Worm (Caenorhabditis elegans) whole organism, mixed stage, embryonic: ENCODE measurements around the gene dhs-14.

Experiments
- M03D4.4 ChIP-seq: sonication (generic microtip); optimal IDR thresholded peaks from 2 replicates; lab custom pipeline; 2017; ENCODE audit warnings: mild to moderate bottlenecking, missing genetic modification characterization, missing compliant biosample characterization
- bed-3 ChIP-seq: fragments of 200-800 bp; sonication (Bioruptor generic); optimal IDR thresholded peaks from 3 replicates; lab custom pipeline; 2018; ENCODE audit warnings: mild to moderate bottlenecking, missing genetic modification characterization, moderate library complexity, missing compliant biosample characterization
- blmp-1 ChIP-seq: fragments of 150-350 bp; optimal IDR thresholded peaks from 2 replicates; lab custom pipeline; 2014; ENCODE audit warnings: missing biosample characterization, missing genetic modification characterization
- ceh-39 ChIP-seq: fragments of 150-350 bp; optimal IDR thresholded peaks from 2 replicates; lab custom pipeline; 2014; ENCODE audit warnings: missing biosample characterization, missing genetic modification characterization
- ceh-43 ChIP-seq: fragments of 200-800 bp; sonication (Bioruptor generic); optimal IDR thresholded peaks from 2 replicates; lab custom pipeline; 2018; ENCODE audit warnings: mild to moderate bottlenecking, missing genetic modification characterization, moderate library complexity, missing compliant biosample characterization
- ceh-83 ChIP-seq: fragments of 200-800 bp; sonication (Bioruptor generic); optimal IDR thresholded peaks from 2 replicates; lab custom pipeline; 2018; ENCODE audit warnings: mild to moderate bottlenecking, missing genetic modification characterization, missing compliant biosample characterization
- ces-1 ChIP-seq: fragments of 150-350 bp; optimal IDR thresholded peaks from 2 replicates; lab custom pipeline; 2014; ENCODE audit warnings: missing biosample characterization, missing genetic modification reagents, missing genetic modification characterization
- cnd-1 ChIP-seq: fragments of 200-800 bp; sonication (Bioruptor generic); optimal IDR thresholded peaks from 2 replicates; lab custom pipeline; 2018; ENCODE audit warnings: mild to moderate bottlenecking, missing genetic modification characterization, missing compliant biosample characterization
- drap-1 ChIP-seq: fragments of 200-800 bp; sonication (Bioruptor generic); optimal IDR thresholded peaks from 3 replicates; lab custom pipeline; 2018; ENCODE audit warnings: mild to moderate bottlenecking, missing genetic modification characterization, missing compliant biosample characterization
- elt-1 ChIP-seq: sonication (generic microtip); optimal IDR thresholded peaks from 2 replicates; lab custom pipeline; 2017; ENCODE audit warnings: missing genetic modification characterization, mild to moderate bottlenecking, missing compliant biosample characterization, antibody characterized with exemption, moderate library complexity, borderline replicate concordance; ENCODE audit not compliant: insufficient read depth
- elt-3 ChIP-seq: fragments of 150-350 bp; optimal IDR thresholded peaks from 2 replicates; lab custom pipeline; 2014; ENCODE audit warnings: missing biosample characterization, missing genetic modification characterization
- flh-1 ChIP-seq: fragments of 200-800 bp; sonication (Bioruptor generic); optimal IDR thresholded peaks from 2 replicates; lab custom pipeline; 2018; ENCODE audit warnings: mild to moderate bottlenecking, missing genetic modification characterization, moderate library complexity, missing compliant biosample characterization
- ham-2 ChIP-seq: fragments of 200-800 bp; sonication (Bioruptor generic); optimal IDR thresholded peaks from 2 replicates; lab custom pipeline; 2018; ENCODE audit warnings: mild to moderate bottlenecking, missing genetic modification characterization, missing compliant biosample characterization
- hlh-1 ChIP-seq: fragments of 150-350 bp; optimal IDR thresholded peaks from 2 replicates; lab custom pipeline; 2014; ENCODE audit warnings: missing biosample characterization, missing genetic modification reagents, missing genetic modification characterization
- lin-32 ChIP-seq: fragments of 200-800 bp; sonication (Bioruptor generic); optimal IDR thresholded peaks from 2 replicates; lab custom pipeline; 2018; ENCODE audit warnings: mild to moderate bottlenecking, missing genetic modification characterization, missing compliant biosample characterization
- lsy-2 ChIP-seq: fragments of 150-350 bp; optimal IDR thresholded peaks from 2 replicates; lab custom pipeline; 2014; ENCODE audit warnings: missing biosample characterization, missing genetic modification characterization
- mab-5 ChIP-seq: fragments of 150-350 bp; optimal IDR thresholded peaks from 2 replicates; lab custom pipeline; 2014; ENCODE audit warnings: missing biosample characterization, missing genetic modification characterization
- mep-1 ChIP-seq: fragments of 150-350 bp; optimal IDR thresholded peaks from 2 replicates; lab custom pipeline; 2017; ENCODE audit warnings: missing biosample characterization, missing genetic modification reagents, missing genetic modification characterization, inconsistent platforms
- mls-2 ChIP-seq: sonication (generic microtip); optimal IDR thresholded peaks from 2 replicates; lab custom pipeline; 2016; ENCODE audit warnings: mild to moderate bottlenecking, missing genetic modification characterization, moderate library complexity, missing compliant biosample characterization
- nhr-12 ChIP-seq: fragments of 150-350 bp; optimal IDR thresholded peaks from 2 replicates; lab custom pipeline; 2014; ENCODE audit warnings: missing biosample characterization, missing genetic modification characterization
- nhr-2 ChIP-seq: fragments of 150-350 bp; optimal IDR thresholded peaks from 2 replicates; lab custom pipeline; 2014; ENCODE audit warnings: missing biosample characterization, missing genetic modification characterization
- nhr-28 ChIP-seq: fragments of 150-350 bp; optimal IDR thresholded peaks from 2 replicates; lab custom pipeline; 2014; ENCODE audit warnings: missing biosample characterization, missing genetic modification characterization
- nhr-76 ChIP-seq: sonication (generic microtip); optimal IDR thresholded peaks from 2 replicates; lab custom pipeline; 2017; ENCODE audit warnings: missing biosample characterization, missing genetic modification characterization
- pha-4 ChIP-seq: fragments of 150-350 bp; optimal IDR thresholded peaks from 2 replicates; lab custom pipeline; 2018; ENCODE audit warnings: missing biosample characterization, missing genetic modification reagents, missing genetic modification characterization
- sem-2 ChIP-seq: fragments of 200-800 bp; sonication (Bioruptor generic); optimal IDR thresholded peaks from 2 replicates; lab custom pipeline; 2018; ENCODE audit warnings: mild to moderate bottlenecking, missing genetic modification characterization, missing compliant biosample characterization
- snpc-4 ChIP-seq: fragments of 150-350 bp; optimal IDR thresholded peaks from 2 replicates; lab custom pipeline; 2014; ENCODE audit warnings: missing biosample characterization, missing genetic modification characterization
- sptf-1 ChIP-seq: sonication (generic microtip); optimal IDR thresholded peaks from 2 replicates; lab custom pipeline; 2017; ENCODE audit warnings: mild to moderate bottlenecking, missing genetic modification characterization, moderate library complexity, missing compliant biosample characterization
- tbx-8 ChIP-seq: fragments of 200-800 bp; sonication (Bioruptor generic); optimal IDR thresholded peaks from 2 replicates; lab custom pipeline; 2018; ENCODE audit warnings: mild to moderate bottlenecking, missing genetic modification characterization, moderate library complexity, missing compliant biosample characterization
- unc-120 ChIP-seq: sonication (generic microtip); optimal IDR thresholded peaks from 2 replicates; lab custom pipeline; 2017; ENCODE audit warnings: missing genetic modification characterization, missing compliant biosample characterization; ENCODE audit not compliant: poor library complexity, severe bottlenecking
- unc-39 ChIP-seq: fragments of 150-350 bp; optimal IDR thresholded peaks from 2 replicates; lab custom pipeline; 2014; ENCODE audit warnings: missing biosample characterization, missing genetic modification characterization
- unc-62 ChIP-seq: fragments of 150-350 bp; optimal IDR thresholded peaks from 2 replicates; lab custom pipeline; 2014; ENCODE audit warnings: missing biosample characterization, missing genetic modification reagents, missing genetic modification characterization
- zip-8 ChIP-seq: fragments of 150-350 bp; optimal IDR thresholded peaks from 2 replicates; lab custom pipeline; 2014; ENCODE audit warnings: missing biosample characterization, missing genetic modification characterization
- ztf-11 ChIP-seq: fragments of 150-350 bp; optimal IDR thresholded peaks from 2 replicates; lab custom pipeline; 2014; ENCODE audit warnings: missing biosample characterization, missing genetic modification characterization

Gene dhs-14

ce11 chrV:2739607-2740006 lies 25.4 kb downstream of the dhs-14 start:
- TF ChIP-seq mep-1 (tag; lab: Kevin White, UChicago): no peak
- TF ChIP-seq blmp-1 (tag; lab: Kevin White, UChicago): no peak
- no peak for TF ChIP-seq ces-1
- TF ChIP-seq unc-62: no peak
- TF ChIP-seq cnd-1: no peak
- TF ChIP-seq bed-3 (GFP tag; lab: Kevin White, UChicago): no peak
- TF ChIP-seq nhr-12 (tag; lab: Kevin White, UChicago): no peak
- no peak for TF ChIP-seq elt-1 (tag; lab: Kevin White, UChicago)
- TF ChIP-seq hlh-1 (tag; lab: Kevin White, UChicago): no peak
- no peak for TF ChIP-seq M03D4.4 (tag; lab: Kevin White, UChicago)
- no peak for TF ChIP-seq ham-2 (GFP tag; lab: Kevin White, UChicago)
- TF ChIP-seq ceh-83 (GFP tag; lab: Kevin White, UChicago): no peak
- TF ChIP-seq unc-39: no peak
- no peak for TF ChIP-seq sem-2 (GFP tag; lab: Kevin White, UChicago)
- TF ChIP-seq flh-1 (GFP tag; lab: Kevin White, UChicago): no peak
- no peak for TF ChIP-seq ceh-43 (GFP tag; lab: Kevin White, UChicago)
- no peak for TF ChIP-seq nhr-28 (tag; lab: Kevin White, UChicago)
- no peak for TF ChIP-seq lin-32 (GFP tag; lab: Kevin White, UChicago)
- no peak for TF ChIP-seq ztf-11 (tag; lab: Kevin White, UChicago)

DNA sequence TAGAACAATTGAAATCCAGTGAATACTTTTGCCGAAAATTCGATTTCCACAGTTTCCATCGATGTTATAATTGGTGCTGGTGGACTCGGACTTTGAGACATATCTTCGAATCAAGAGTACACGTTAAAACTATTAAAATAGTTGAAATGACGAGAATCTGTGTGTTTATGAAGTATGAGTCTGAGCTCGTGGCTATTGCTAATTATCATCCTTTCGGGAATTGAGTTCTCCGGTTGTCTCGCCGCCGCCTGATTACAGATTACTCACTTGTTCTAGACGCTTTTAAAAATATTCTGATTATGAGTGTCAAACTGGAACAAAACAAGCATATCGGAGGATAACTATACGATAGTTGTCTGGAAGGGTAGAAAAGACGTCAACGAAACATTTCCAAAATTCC lies 26.8 kb downstream of the dhs-14 start, which contains the start of gene srg-56:
TSS of gene srg-56 (minus strand) at position 101 of the 400 bp plus-strand sequence.
- TF ChIP-seq unc-62: no peak
- TF ChIP-seq flh-1 (GFP tag; lab: Kevin White, UChicago): no peak
- no peak for TF ChIP-seq ztf-11 (tag; lab: Kevin White, UChicago)
- no peak for TF ChIP-seq ceh-39 (tag; lab: Kevin White, UChicago)
- no peak for TF ChIP-seq pha-4
- TF ChIP-seq ceh-43 (GFP tag; lab: Kevin White, UChicago): no peak
- TF ChIP-seq unc-120 (tag; lab: Kevin White, UChicago): no peak
- TF ChIP-seq drap-1 (GFP tag; lab: Kevin White, UChicago): no peak
- TF ChIP-seq blmp-1 (tag; lab: Kevin White, UChicago): no peak
- no peak for TF ChIP-seq snpc-4 (tag; lab: Kevin White, UChicago)
- TF ChIP-seq tbx-8 (GFP tag; lab: Kevin White, UChicago): no peak
- TF ChIP-seq sem-2 (GFP tag; lab: Kevin White, UChicago): no peak

DNA sequence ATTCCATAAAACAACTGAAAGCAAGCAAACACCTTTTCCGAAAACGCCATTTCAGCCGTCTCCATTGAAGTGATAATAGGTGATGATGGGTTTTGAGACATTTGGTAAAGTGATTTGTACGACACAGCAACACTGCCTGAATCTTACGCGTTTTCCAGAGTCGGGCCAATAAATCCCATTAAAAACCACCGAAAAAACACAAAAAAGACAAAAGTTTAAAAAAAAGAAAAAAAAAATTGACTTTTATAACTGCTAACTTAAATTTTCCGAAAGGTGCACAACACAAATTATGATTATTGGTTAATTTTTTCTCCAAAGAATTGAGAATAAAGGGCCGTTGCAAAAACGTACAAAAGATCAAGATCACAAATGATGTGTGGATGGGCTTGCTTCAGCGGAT lies 30.6 kb downstream of the dhs-14 start, which contains the start of gene srg-57:
TSS of gene srg-57 (minus strand) at position 101 of the 400 bp plus-strand sequence.
- TF ChIP-seq nhr-2 (tag; lab: Kevin White, UChicago) (no peak), nhr-76 (tag; lab: Kevin White, UChicago) (no peak), mep-1 (tag; lab: Kevin White, UChicago) (no peak), unc-62 (no peak), unc-39 (no peak), flh-1 (GFP tag; lab: Kevin White, UChicago) (no peak), cnd-1 (no peak), drap-1 (GFP tag; lab: Kevin White, UChicago) (no peak), unc-120 (tag; lab: Kevin White, UChicago) (no peak), lin-32 (GFP tag; lab: Kevin White, UChicago) (no peak), ham-2 (GFP tag; lab: Kevin White, UChicago) (no peak), ces-1 (no peak)

DNA sequence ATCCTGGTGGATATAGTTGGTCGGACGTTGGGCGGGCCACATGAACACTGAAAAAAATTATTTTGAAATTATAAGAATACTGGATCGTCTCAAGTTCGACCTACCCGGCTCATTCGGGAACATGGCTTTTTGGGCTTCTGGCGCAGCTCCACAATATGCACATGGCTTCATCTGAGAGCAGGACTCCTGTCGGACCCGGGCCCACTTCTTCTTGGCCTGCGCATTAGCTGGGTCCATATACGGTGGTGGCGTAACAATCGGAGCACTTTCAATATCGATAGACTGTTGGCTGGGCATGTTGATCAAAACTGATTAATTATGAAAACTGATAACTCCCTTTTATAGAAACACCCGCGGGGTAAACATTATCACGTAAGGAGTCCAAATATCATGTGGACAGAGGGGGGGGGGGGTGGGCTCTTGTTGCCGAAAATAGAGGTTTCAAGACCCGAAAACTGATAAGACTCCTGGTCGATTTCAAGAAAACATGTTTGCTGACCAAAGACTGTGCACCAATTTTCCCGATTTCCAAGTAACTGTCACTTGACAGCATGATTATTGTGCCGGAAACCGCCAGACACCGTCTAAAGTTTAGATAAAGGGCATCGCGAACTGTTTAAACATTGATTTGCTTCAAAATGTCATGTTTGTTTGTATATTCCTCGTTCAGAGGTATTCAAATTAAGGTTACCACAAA lies 34.1 kb downstream of the dhs-14 start, which contains the start of gene dod-3:
TSS of gene dod-3 (minus strand) at position 315 of the 697 bp plus-strand sequence.
- no peak for TF ChIP-seq ces-1
- no peak for TF ChIP-seq unc-120 (tag; lab: Kevin White, UChicago)
- TF ChIP-seq nhr-12 (tag; lab: Kevin White, UChicago): no peak
- no peak for TF ChIP-seq ceh-39 (tag; lab: Kevin White, UChicago)
- no peak for TF ChIP-seq mep-1 (tag; lab: Kevin White, UChicago)
- TF ChIP-seq elt-1 (tag; lab: Kevin White, UChicago): no peak
- no peak for TF ChIP-seq lsy-2
- no peak for TF ChIP-seq mab-5 (tag; lab: Kevin White, UChicago)
- no peak for TF ChIP-seq unc-62
- TF ChIP-seq lin-32 (GFP tag; lab: Kevin White, UChicago): no peak
- TF ChIP-seq snpc-4 (tag; lab: Kevin White, UChicago): no peak
- no peak for TF ChIP-seq sptf-1
- no peak for TF ChIP-seq mls-2 (tag; lab: Kevin White, UChicago)
- no peak for TF ChIP-seq elt-3 (tag; lab: Kevin White, UChicago)
- no peak for TF ChIP-seq tbx-8 (GFP tag; lab: Kevin White, UChicago)
- no peak for TF ChIP-seq zip-8 (tag; lab: Kevin White, UChicago)
- TF ChIP-seq blmp-1 (tag; lab: Kevin White, UChicago): no peak
